Worm (Caenorhabditis elegans) whole organism, L4/young adult: ENCODE results near the gene C56G2.22.

ENCODE experiments used
- W03F9.2 ChIP-seq: fragments of 150-350 bp; optimal IDR thresholded peaks from 2 replicates; lab custom pipeline; 2014; ENCODE audit warnings: missing biosample characterization, missing genetic modification characterization
- him-1 ChIP-seq: sonication (generic microtip); optimal IDR thresholded peaks from 2 replicates; lab custom pipeline; 2016; ENCODE audit warnings: missing genotype, missing genetic modification reagents, missing genetic modification characterization, missing compliant biosample characterization

- TF ChIP-seq him-1 (no peak), W03F9.2 (tag; lab: Kevin White, UChicago) (no peak)
Measured at ce11 chrIII:6367712-6368111, 21.5 kb downstream of the C56G2.22 start, which contains the start of the genes C56G2.15 and thoc-2.
